Fruit fly (Drosophila melanogaster): ENCODE results near the gene CG13887.

Gene CG13887

DNA sequence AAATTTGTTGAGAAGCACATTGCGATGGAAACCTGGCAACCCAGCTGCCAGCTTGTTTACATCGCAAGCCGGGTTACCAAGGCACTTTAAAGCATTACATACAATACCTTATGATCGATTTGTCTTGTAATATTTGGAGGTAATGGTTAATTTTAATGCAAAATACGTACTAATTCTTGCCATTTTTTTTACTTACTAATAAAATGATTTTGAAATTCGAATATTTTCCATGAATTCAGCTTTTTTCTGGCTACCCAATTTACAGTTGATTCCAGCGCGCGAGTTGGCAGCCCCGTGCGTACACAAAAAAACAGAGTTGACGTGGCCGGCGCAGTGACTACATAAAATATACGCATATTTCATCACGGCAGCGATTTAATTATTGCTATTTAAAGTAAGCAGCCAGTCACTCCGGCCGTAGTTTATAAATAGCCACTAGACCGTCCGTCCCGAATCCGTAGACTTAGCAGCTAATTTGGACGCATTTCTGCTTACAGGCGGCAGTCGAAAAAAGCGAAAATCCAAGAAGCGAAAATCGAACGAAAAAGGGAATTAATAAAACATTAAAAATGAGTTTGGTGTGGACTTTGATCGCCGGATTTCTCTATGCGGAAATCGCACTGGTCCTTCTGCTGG lies at the start of gene CG13887, which contains the start of gene CG13901 (continued):
- TF ChIP-seq amos (GFP tag; IDR thresholded peaks at IDR 0.05; ENCODE audit: partially characterized antibody) (0 out of 2 replicates have a peak, but pooled peaks have one; percentile 18), gt (GFP tag; IDR thresholded peaks at IDR 0.05) (0 out of 2 replicates have a peak, but pooled peaks have one; percentile 40), Nf-YA (GFP tag; IDR thresholded peaks at IDR 0.05) (peak; percentile 77), CG32532 (GFP tag; IDR thresholded peaks at IDR 0.05) (peak; percentile 90), CG6765 (GFP tag; optimal IDR thresholded peaks at IDR 0.05) (peak; percentile 85), CG6683 (GFP tag; optimal IDR thresholded peaks at IDR 0.05) (peak; percentile 73), CG34422 (GFP tag; IDR thresholded peaks at IDR 0.05) (peak; percentile 90), tup (GFP tag; optimal IDR thresholded peaks at IDR 0.05) (peak; percentile 82), Med (GFP tag) (peak; percentile 97), Dll (GFP tag; IDR thresholded peaks at IDR 0.05; ENCODE audit: partially characterized antibody) (peak; percentile 59; the same call in 2 of the 4 replicates), cg (GFP tag; optimal IDR thresholded peaks at IDR 0.05) (no peak), abd-A (tag; optimal IDR thresholded peaks at IDR 0.05) (no peak), crol (GFP tag; IDR thresholded peaks at IDR 0.05) (peak; percentile 10; the same call in 1 of the 2 replicates), MBD-R2 (GFP tag; IDR thresholded peaks at IDR 0.05) (peak; percentile 94), CG17612 (GFP tag; IDR thresholded peaks at IDR 0.05) (peak; percentile 67), Fer3 (tag; optimal IDR thresholded peaks at IDR 0.05) (peak; percentile 90), CG8281 (tag; optimal IDR thresholded peaks at IDR 0.05) (peak; percentile 60), tna (GFP tag; IDR thresholded peaks at IDR 0.05; ENCODE audit: partially characterized antibody) (no peak), ase (GFP tag; IDR thresholded peaks at IDR 0.05) (peak; percentile 82), sens (GFP tag) (peak; percentile 99), Max (GFP tag; optimal IDR thresholded peaks at IDR 0.05) (peak; percentile 95), bab2 (GFP tag; optimal IDR thresholded peaks at IDR 0.05) (peak; percentile 83), kah (GFP tag; optimal IDR thresholded peaks at IDR 0.05) (peak; percentile 51), HLHmδ (GFP tag; optimal IDR thresholded peaks at IDR 0.05) (no peak), slp2 (GFP tag; optimal IDR thresholded peaks at IDR 0.05) (peak; percentile 93), jing (GFP tag; optimal IDR thresholded peaks at IDR 0.05) (no peak), CG30403 (GFP tag; optimal IDR thresholded peaks at IDR 0.05) (peak; percentile 96), Kr (GFP tag; optimal IDR thresholded peaks at IDR 0.05) (no peak), CG12659 (GFP tag; optimal IDR thresholded peaks at IDR 0.05) (peak; percentile 96), Gug (GFP tag; IDR thresholded peaks at IDR 0.05) (peak; percentile 87; the same call in 3 of the 4 replicates), CG15479 (GFP tag; optimal IDR thresholded peaks at IDR 0.05) (peak; percentile 40), E2f2 (GFP tag; IDR thresholded peaks at IDR 0.05) (peak; percentile 81), zf30C (GFP tag; optimal IDR thresholded peaks at IDR 0.05) (peak; percentile 1), Deaf1 (tag; optimal IDR thresholded peaks at IDR 0.05) (no peak), bsh (GFP tag; optimal IDR thresholded peaks at IDR 0.05) (peak; percentile 31 to 90), HHEX (GFP tag; optimal IDR thresholded peaks at IDR 0.05) (peak; percentile 79), sens-2 (GFP tag; IDR thresholded peaks at IDR 0.05) (peak; percentile 55; the same call in 1 of the 2 replicates), Ssrp (tag; optimal IDR thresholded peaks at IDR 0.05) (peak; percentile 88), ato (GFP tag; IDR thresholded peaks at IDR 0.05; ENCODE audit: partially characterized antibody) (no peak), CG7928 (GFP tag; optimal IDR thresholded peaks at IDR 0.05) (peak; percentile 68), Rx (GFP tag; IDR thresholded peaks at IDR 0.05) (peak; percentile 71; the same call in 1 of the 2 replicates), NFAT (GFP tag; IDR thresholded peaks at IDR 0.05) (peak; percentile 82), corto (GFP tag; optimal IDR thresholded peaks at IDR 0.05) (peak; percentile 62), CG11398 (GFP tag; optimal IDR thresholded peaks at IDR 0.05) (peak; percentile 76), CG14050 (GFP tag; IDR thresholded peaks at IDR 0.05) (peak; percentile 73; the same call in 2 of the 3 replicates), PHDP (tag; optimal IDR thresholded peaks at IDR 0.05) (peak; percentile 91), CG1602 (GFP tag; optimal IDR thresholded peaks at IDR 0.05) (peak; percentile 88), CG17829 (tag; optimal IDR thresholded peaks at IDR 0.05) (peak; percentile 96), eve (GFP tag; optimal IDR thresholded peaks at IDR 0.05) (no peak)
